Worm (Caenorhabditis elegans) whole organism, late embryonic: ENCODE results near the gene pes-5.
A peak's percentile ranks its signal among the peaks of the same experiment; 100 is the strongest.

Experiments
- C38D4.7 ChIP-seq: fragments of 200-800 bp; sonication (Bioruptor generic); optimal IDR thresholded peaks from 2 replicates; lab custom pipeline; 2018; ENCODE audit warnings: mild to moderate bottlenecking, missing genetic modification characterization, moderate library complexity, missing compliant biosample characterization
- T23F11.4 ChIP-seq: fragments of 200-800 bp; sonication (Bioruptor generic); optimal IDR thresholded peaks from 2 replicates; lab custom pipeline; 2018; ENCODE audit warnings: mild to moderate bottlenecking, missing genetic modification characterization, missing compliant biosample characterization
- Y22D7AL.16 ChIP-seq: sonication (generic microtip); optimal IDR thresholded peaks from 2 replicates; lab custom pipeline; 2016; ENCODE audit warnings: missing genetic modification characterization, missing compliant biosample characterization
- ama-1 ChIP-seq: fragments of 150-350 bp; optimal IDR thresholded peaks from 2 replicates; lab custom pipeline; 2014
- ceh-18 ChIP-seq: sonication (generic microtip); optimal IDR thresholded peaks from 2 replicates; lab custom pipeline; 2016; ENCODE audit warnings: missing genetic modification characterization, missing compliant biosample characterization
- ceh-19 ChIP-seq: fragments of 200-800 bp; sonication (Bioruptor generic); optimal IDR thresholded peaks from 2 replicates; lab custom pipeline; 2018; ENCODE audit warnings: mild to moderate bottlenecking, missing genetic modification characterization, missing compliant biosample characterization
- ceh-31 ChIP-seq: sonication (generic microtip); optimal IDR thresholded peaks from 2 replicates; lab custom pipeline; 2016; ENCODE audit warnings: missing genetic modification characterization, missing compliant biosample characterization
- ceh-34 ChIP-seq: sonication (generic microtip); optimal IDR thresholded peaks from 2 replicates; lab custom pipeline; 2016; ENCODE audit warnings: mild to moderate bottlenecking, missing genetic modification characterization, missing compliant biosample characterization
- ceh-48 ChIP-seq: sonication (generic microtip); optimal IDR thresholded peaks from 2 replicates; lab custom pipeline; 2016; ENCODE audit warnings: missing genetic modification characterization, inconsistent platforms, missing compliant biosample characterization
- ceh-6 ChIP-seq: fragments of 200-800 bp; sonication (Bioruptor generic); optimal IDR thresholded peaks from 2 replicates; lab custom pipeline; 2018; ENCODE audit warnings: mild to moderate bottlenecking, missing genetic modification characterization, missing compliant biosample characterization
- dmd-4 ChIP-seq: sonication (generic microtip); optimal IDR thresholded peaks from 2 replicates; lab custom pipeline; 2016; ENCODE audit warnings: borderline replicate concordance, missing genetic modification characterization, missing compliant biosample characterization
- dve-1 ChIP-seq: sonication (generic microtip); optimal IDR thresholded peaks from 2 replicates; lab custom pipeline; 2017; ENCODE audit warnings: antibody characterized with exemption, mild to moderate bottlenecking, missing genetic modification characterization, missing compliant biosample characterization
- elt-2 ChIP-seq: sonication (generic microtip); optimal IDR thresholded peaks from 2 replicates; lab custom pipeline; 2016; ENCODE audit warnings: missing genetic modification reagents, missing genetic modification characterization, missing compliant biosample characterization
- fkh-10 ChIP-seq: fragments of 150-350 bp; optimal IDR thresholded peaks from 2 replicates; lab custom pipeline; 2014; ENCODE audit warnings: missing biosample characterization, missing genetic modification reagents, missing genetic modification characterization
- fkh-6 ChIP-seq: sonication (generic microtip); optimal IDR thresholded peaks from 2 replicates; lab custom pipeline; 2016; ENCODE audit warnings: missing genetic modification characterization, missing compliant biosample characterization
- hlh-15 ChIP-seq: sonication (generic microtip); optimal IDR thresholded peaks from 2 replicates; lab custom pipeline; 2016; ENCODE audit warnings: missing genetic modification characterization, missing compliant biosample characterization
- hlh-30 ChIP-seq: sonication (generic microtip); optimal IDR thresholded peaks from 2 replicates; lab custom pipeline; 2017; ENCODE audit warnings: antibody characterized with exemption, missing genetic modification characterization, missing compliant biosample characterization; ENCODE audit not compliant: insufficient read depth
- hlh-8 ChIP-seq: sonication (generic microtip); optimal IDR thresholded peaks from 2 replicates; lab custom pipeline; 2016; ENCODE audit warnings: missing genotype, missing genetic modification characterization, missing compliant biosample characterization
- lim-6 ChIP-seq: sonication (generic microtip); optimal IDR thresholded peaks from 2 replicates; lab custom pipeline; 2016; ENCODE audit warnings: missing genetic modification characterization, missing compliant biosample characterization
- lin-11 ChIP-seq: fragments of 200-800 bp; sonication (Bioruptor generic); optimal IDR thresholded peaks from 2 replicates; lab custom pipeline; 2018; ENCODE audit warnings: mild to moderate bottlenecking, missing genetic modification characterization, missing compliant biosample characterization
- mec-3 ChIP-seq: sonication (generic microtip); optimal IDR thresholded peaks from 2 replicates; lab custom pipeline; 2016; ENCODE audit warnings: borderline replicate concordance, missing genetic modification characterization, missing compliant biosample characterization
- nfya-1 ChIP-seq: sonication (generic microtip); optimal IDR thresholded peaks from 2 replicates; lab custom pipeline; 2017; ENCODE audit warnings: missing genetic modification characterization, mild to moderate bottlenecking, missing compliant biosample characterization, antibody characterized with exemption, moderate library complexity
- nhr-11 ChIP-seq: fragments of 150-350 bp; optimal IDR thresholded peaks from 2 replicates; lab custom pipeline; 2014; ENCODE audit warnings: missing biosample characterization, missing genetic modification characterization
- nhr-232 ChIP-seq: sonication (generic microtip); optimal IDR thresholded peaks from 2 replicates; lab custom pipeline; 2016; ENCODE audit warnings: missing genetic modification characterization, missing compliant biosample characterization
- npax-4 ChIP-seq: sonication (generic microtip); optimal IDR thresholded peaks from 2 replicates; lab custom pipeline; 2016; ENCODE audit warnings: missing genetic modification characterization, missing compliant biosample characterization
- pag-3 ChIP-seq: sonication (generic microtip); optimal IDR thresholded peaks from 2 replicates; lab custom pipeline; 2016; ENCODE audit warnings: missing compliant biosample characterization, missing genetic modification characterization, borderline replicate concordance
- pha-2 ChIP-seq: sonication (generic microtip); optimal IDR thresholded peaks from 2 replicates; lab custom pipeline; 2017; ENCODE audit warnings: mild to moderate bottlenecking, missing genetic modification characterization, missing compliant biosample characterization
- pha-4 ChIP-seq: fragments of 150-350 bp; optimal IDR thresholded peaks from 2 replicates; lab custom pipeline; 2018; ENCODE audit warnings: missing biosample characterization, missing genetic modification reagents, missing genetic modification characterization
- pqm-1 ChIP-seq: sonication (generic microtip); optimal IDR thresholded peaks from 2 replicates; lab custom pipeline; 2016; ENCODE audit warnings: missing genetic modification characterization, missing compliant biosample characterization
- pros-1 ChIP-seq: fragments of 150-350 bp; optimal IDR thresholded peaks from 2 replicates; lab custom pipeline; 2014; ENCODE audit warnings: missing biosample characterization, missing genetic modification reagents, missing genetic modification characterization
- ref-2 ChIP-seq: sonication (generic microtip); optimal IDR thresholded peaks from 2 replicates; lab custom pipeline; 2016; ENCODE audit warnings: missing genetic modification characterization, missing compliant biosample characterization
- sdc-2 ChIP-seq: sonication (generic microtip); optimal IDR thresholded peaks from 2 replicates; lab custom pipeline; 2016; ENCODE audit warnings: missing genotype, missing genetic modification characterization, missing compliant biosample characterization
- sox-4 ChIP-seq: sonication (generic microtip); optimal IDR thresholded peaks from 2 replicates; lab custom pipeline; 2017; ENCODE audit warnings: mild to moderate bottlenecking, missing genetic modification characterization, inconsistent platforms, missing compliant biosample characterization
- syd-9 ChIP-seq: sonication (generic microtip); optimal IDR thresholded peaks from 2 replicates; lab custom pipeline; 2016; ENCODE audit warnings: mild to moderate bottlenecking, missing genetic modification characterization, moderate library complexity, missing compliant biosample characterization
- tbx-2 ChIP-seq: sonication (generic microtip); optimal IDR thresholded peaks from 2 replicates; lab custom pipeline; 2016; ENCODE audit warnings: missing genetic modification characterization, missing compliant biosample characterization
- tbx-7 ChIP-seq: sonication (generic microtip); optimal IDR thresholded peaks from 2 replicates; lab custom pipeline; 2016; ENCODE audit warnings: missing genotype, missing genetic modification characterization, missing compliant biosample characterization
- unc-3 ChIP-seq, 2 experiments: fragments of 200-800 bp in 1 of 2; sonication (Bioruptor generic) in 1 of 2; sonication (generic microtip) in 1 of 2; conservative IDR thresholded peaks in 1 of 2; optimal IDR thresholded peaks in 1 of 2; 2 replicates each; pipeline versions ENCODE4 v1.3.6 to Lab custom; 2016 to 2022; ENCODE audit warnings: missing compliant biosample characterization in 2 of 2, missing genetic modification characterization in 2 of 2, missing genetic modification reagents in 1 of 2
- unc-42 ChIP-seq: sonication (generic microtip); optimal IDR thresholded peaks from 2 replicates; lab custom pipeline; 2016; ENCODE audit warnings: missing genotype, missing genetic modification characterization, missing compliant biosample characterization
- unc-55 ChIP-seq: sonication (generic microtip); optimal IDR thresholded peaks from 2 replicates; lab custom pipeline; 2017; ENCODE audit warnings: missing biosample characterization, missing genetic modification reagents, missing genetic modification characterization
- ztf-16 ChIP-seq: sonication (generic microtip); optimal IDR thresholded peaks from 2 replicates; lab custom pipeline; 2017; ENCODE audit warnings: missing genetic modification characterization, missing compliant biosample characterization

pes-5 gene

DNA sequence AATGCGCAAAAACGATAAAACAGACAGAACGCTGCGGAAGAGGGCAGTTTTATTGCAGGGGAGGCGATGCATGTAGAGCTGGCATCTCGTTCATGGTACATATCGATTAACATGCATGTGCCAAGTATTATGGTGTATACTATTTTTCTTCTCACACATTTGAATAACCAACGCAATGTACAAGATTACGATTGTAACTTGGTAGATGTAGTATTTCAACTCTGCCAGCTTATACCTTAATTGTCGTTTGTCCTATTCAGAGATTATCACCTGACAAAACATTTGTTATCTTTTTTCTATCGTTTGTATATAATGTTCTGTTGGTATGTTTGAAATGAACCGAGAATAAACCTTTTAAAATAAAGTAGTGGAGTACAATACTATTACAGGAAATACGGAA, at the start of gene pes-5:
Gene pes-5 (minus strand): TSS at position 101 of the 400 bp plus-strand sequence.
- TF ChIP-seq mec-3: no peak
- TF ChIP-seq ama-1 (lab: Kevin White, UChicago): no peak
- TF ChIP-seq T23F11.4 (GFP tag; lab: Kevin White, UChicago): no peak
- TF ChIP-seq pha-4 (tag; lab: Kevin White, UChicago): no peak
- TF ChIP-seq nhr-11 (tag; lab: Kevin White, UChicago): no peak
- TF ChIP-seq dmd-4 (tag; lab: Kevin White, UChicago): no peak
- no peak for TF ChIP-seq ceh-19 (GFP tag; lab: Kevin White, UChicago)
- no peak for TF ChIP-seq ceh-48 (tag; lab: Kevin White, UChicago)
- no peak for TF ChIP-seq fkh-10 (GFP tag; lab: Kevin White, UChicago)
- TF ChIP-seq dve-1 (tag; lab: Kevin White, UChicago): no peak
- TF ChIP-seq lim-6: no peak
- no peak for TF ChIP-seq pros-1 (tag; lab: Kevin White, UChicago)
- no peak for TF ChIP-seq npax-4 (tag; lab: Kevin White, UChicago)
- no peak for TF ChIP-seq pag-3 (tag; lab: Kevin White, UChicago)
- TF ChIP-seq ceh-31 (tag; lab: Kevin White, UChicago): no peak
- no peak for TF ChIP-seq Y22D7AL.16
- TF ChIP-seq pqm-1 (tag; lab: Kevin White, UChicago): no peak
- no peak for TF ChIP-seq lin-11 (tag; lab: Kevin White, UChicago)

DNA sequence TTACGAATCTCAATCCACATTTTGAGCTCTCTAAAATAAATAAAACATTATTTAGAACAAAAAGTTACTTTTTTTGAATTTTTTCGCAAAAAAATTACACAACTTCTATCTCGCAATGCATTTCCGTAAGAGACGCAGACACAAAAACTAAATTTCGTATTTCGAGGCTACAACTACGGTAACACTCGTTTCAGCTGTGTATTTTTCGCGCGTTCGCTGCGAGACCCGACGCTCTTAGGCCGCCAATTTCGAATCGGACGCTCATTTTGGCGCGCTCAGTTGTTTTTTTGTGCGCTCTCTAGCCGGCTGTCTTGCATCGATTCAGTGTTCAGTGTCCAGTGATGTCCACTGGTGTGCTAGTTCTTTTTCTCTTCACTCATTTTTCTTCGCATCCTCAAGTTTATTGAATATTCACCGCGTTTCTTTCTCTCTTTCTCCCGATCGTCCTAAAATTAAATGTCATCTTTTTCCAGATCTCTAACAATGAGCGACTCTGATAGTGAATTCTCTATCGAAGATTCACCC, 44.9 kb upstream of the pes-5 start, which contains the start of the genes npp-3 and top-2:
Gene npp-3 (minus strand): TSS at position 115 of the 525 bp plus-strand sequence.
Gene top-2 (plus strand): TSS at position 475 of the 525 bp plus-strand sequence.
- TF ChIP-seq ref-2 (tag; lab: Kevin White, UChicago): peak; percentile 62
- TF ChIP-seq ceh-18 (tag; lab: Kevin White, UChicago): peak; percentile 80
- TF ChIP-seq ceh-31 (tag; lab: Kevin White, UChicago): peak; percentile 74
- TF ChIP-seq tbx-7: no peak
- no peak for TF ChIP-seq hlh-8 (tag; lab: Kevin White, UChicago)
- TF ChIP-seq unc-42 (tag; lab: Kevin White, UChicago): peak; percentile 76
- TF ChIP-seq ztf-16 (tag; lab: Kevin White, UChicago): no peak
- peak; percentile 51 for TF ChIP-seq hlh-30
- TF ChIP-seq ceh-34 (tag; lab: Kevin White, UChicago): peak; percentile 58
- peak; percentile 96 for TF ChIP-seq nfya-1 (tag; lab: Kevin White, UChicago)
- TF ChIP-seq unc-55 (GFP tag; lab: Kevin White, UChicago): peak; percentile 74
- no peak for TF ChIP-seq sdc-2
- TF ChIP-seq pros-1 (tag; lab: Kevin White, UChicago): peak; percentile 45
- TF ChIP-seq dve-1 (tag; lab: Kevin White, UChicago): peak; percentile 55
- peak; percentile 59 for TF ChIP-seq tbx-2 (tag; lab: Kevin White, UChicago)

DNA sequence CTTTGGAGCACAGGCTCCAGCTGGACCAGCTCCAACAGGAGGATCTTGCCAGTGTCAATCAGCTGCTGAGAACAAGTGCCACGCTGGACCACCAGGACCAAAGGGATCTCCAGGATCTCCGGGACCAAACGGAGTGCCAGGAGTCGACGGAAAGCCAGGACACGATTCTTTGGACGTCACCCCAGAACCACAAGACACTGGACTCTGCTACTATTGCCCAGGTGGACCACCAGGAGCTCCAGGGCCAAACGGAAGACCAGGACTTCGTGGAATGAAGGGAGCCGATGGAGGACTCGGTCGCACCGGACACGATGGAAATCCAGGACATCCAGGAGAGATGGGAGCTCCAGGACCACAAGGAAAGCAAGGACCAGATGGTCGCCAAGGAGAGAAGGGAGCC, 39.1 kb upstream of the pes-5 start:
- TF ChIP-seq nhr-11 (tag; lab: Kevin White, UChicago) (no peak), elt-2 (no peak), fkh-6 (tag; lab: Kevin White, UChicago) (no peak), pha-4 (tag; lab: Kevin White, UChicago) (no peak), sox-4 (tag; lab: Kevin White, UChicago) (no peak), mec-3 (peak; percentile 46)

DNA sequence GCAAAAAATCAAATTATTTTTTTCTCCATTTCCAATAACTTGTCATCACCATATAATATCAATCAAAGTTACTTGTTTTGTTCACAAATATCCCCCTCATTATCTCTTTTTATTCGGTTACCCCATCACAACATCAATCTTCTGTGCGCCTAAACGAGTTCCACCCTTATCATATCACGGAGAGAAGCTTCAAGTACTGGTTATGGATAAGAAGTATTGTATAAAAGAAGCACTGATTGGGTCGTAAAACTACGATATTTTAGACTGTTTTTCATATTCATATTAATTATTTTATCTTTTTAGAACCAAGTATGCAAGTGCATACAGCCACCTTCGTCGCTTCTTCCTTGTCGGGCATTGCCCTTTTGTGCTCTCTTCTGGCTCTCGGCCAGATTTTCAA, 38.4 kb upstream of the pes-5 start, which contains the start of gene col-84:
Gene col-84 (plus strand): TSS at position 301 of the 400 bp plus-strand sequence.
- TF ChIP-seq ceh-48 (tag; lab: Kevin White, UChicago) (no peak), syd-9 (no peak), pha-2 (tag; lab: Kevin White, UChicago) (no peak), C38D4.7 (GFP tag; lab: Kevin White, UChicago) (no peak), dve-1 (tag; lab: Kevin White, UChicago) (no peak), tbx-2 (tag; lab: Kevin White, UChicago) (no peak), npax-4 (tag; lab: Kevin White, UChicago) (no peak), hlh-15 (no peak), ceh-6 (no peak), nhr-232 (tag; lab: Kevin White, UChicago) (no peak), fkh-6 (tag; lab: Kevin White, UChicago) (no peak), unc-55 (GFP tag; lab: Kevin White, UChicago) (no peak), unc-3 (GFP tag; conservative IDR thresholded peaks at IDR 0.05; lab: Robert Waterston, UW) (no peak), unc-3 (tag; optimal IDR thresholded peaks at IDR 0.05; lab: Kevin White, UChicago) (no peak), ceh-18 (tag; lab: Kevin White, UChicago) (no peak), pag-3 (tag; lab: Kevin White, UChicago) (no peak)
- TF ChIP-seq, all 69 proteins: peak for 0
